Worm (Caenorhabditis elegans) whole organism, L2 larva: Measurements from ENCODE around the gene C06B3.7.

Experiments
- ama-1 ChIP-seq: fragments of 150-350 bp; optimal IDR thresholded peaks from 2 replicates; lab custom pipeline; 2018; ENCODE audit warnings: inconsistent platforms
- elt-1 ChIP-seq: fragments of 150-350 bp; optimal IDR thresholded peaks from 2 replicates; lab custom pipeline; 2014; ENCODE audit warnings: missing biosample characterization, missing genetic modification characterization
- lin-13 ChIP-seq: fragments of 150-350 bp; optimal IDR thresholded peaks from 2 replicates; lab custom pipeline; 2014; ENCODE audit warnings: missing biosample characterization, missing genetic modification reagents, missing genetic modification characterization
- unc-62 ChIP-seq: fragments of 150-350 bp; optimal IDR thresholded peaks from 2 replicates; lab custom pipeline; 2014; ENCODE audit warnings: missing biosample characterization, missing genetic modification reagents, missing genetic modification characterization

ce11 chrV:13890473-13890872, 19.0 kb upstream of the C06B3.7 start, which contains the start of gene lbp-8:
- no peak for TF ChIP-seq unc-62 (GFP tag; lab: Kevin White, UChicago)
- TF ChIP-seq elt-1, result no peak
- TF ChIP-seq lin-13 (GFP tag; lab: Kevin White, UChicago), result no peak
- no peak for TF ChIP-seq ama-1
